Worm (Caenorhabditis elegans) whole organism, L2 larva: Measurements from ENCODE around the gene F13A2.2.

Experiments used
- C34F6.9 ChIP-seq: fragments of 150-350 bp; optimal IDR thresholded peaks from 2 replicates; lab custom pipeline; 2014; ENCODE audit warnings: missing biosample characterization, missing genetic modification characterization
- F13H6.1 ChIP-seq: sonication (generic microtip); optimal IDR thresholded peaks from 2 replicates; lab custom pipeline; 2016; ENCODE audit warnings: missing genetic modification characterization, missing compliant biosample characterization
- R02D3.7 ChIP-seq: fragments of 150-350 bp; optimal IDR thresholded peaks from 2 replicates; lab custom pipeline; 2014; ENCODE audit warnings: missing biosample characterization, missing genetic modification characterization
- Y55F3AM.14 ChIP-seq: fragments of 200-800 bp; sonication (Bioruptor generic); optimal IDR thresholded peaks from 2 replicates; lab custom pipeline; 2018; ENCODE audit warnings: mild to moderate bottlenecking, missing genetic modification characterization, missing compliant biosample characterization
- alr-1 ChIP-seq: fragments of 150-350 bp; optimal IDR thresholded peaks from 2 replicates; lab custom pipeline; 2014; ENCODE audit warnings: missing biosample characterization, missing genetic modification characterization
- aly-2 ChIP-seq: fragments of 150-350 bp; optimal IDR thresholded peaks from 2 replicates; lab custom pipeline; 2014; ENCODE audit warnings: missing biosample characterization, missing genetic modification characterization
- ama-1 ChIP-seq: fragments of 150-350 bp; optimal IDR thresholded peaks from 2 replicates; lab custom pipeline; 2018; ENCODE audit warnings: inconsistent platforms
- blmp-1 ChIP-seq: sonication (generic microtip); optimal IDR thresholded peaks from 2 replicates; lab custom pipeline; 2017; ENCODE audit warnings: missing genetic modification characterization, mild to moderate bottlenecking, missing compliant biosample characterization, antibody characterized with exemption, moderate library complexity; ENCODE audit not compliant: insufficient read depth
- ceh-16 ChIP-seq: fragments of 150-350 bp; optimal IDR thresholded peaks from 2 replicates; lab custom pipeline; 2014; ENCODE audit warnings: missing biosample characterization, missing genetic modification characterization
- crh-2 ChIP-seq: sonication (generic microtip); optimal IDR thresholded peaks from 2 replicates; lab custom pipeline; 2017; ENCODE audit warnings: missing biosample characterization, missing genetic modification characterization
- dmd-4 ChIP-seq: sonication (generic microtip); optimal IDR thresholded peaks from 2 replicates; lab custom pipeline; 2017; ENCODE audit warnings: missing biosample characterization, missing genetic modification characterization
- egl-27 ChIP-seq: sonication (generic microtip); optimal IDR thresholded peaks from 3 replicates; lab custom pipeline; 2017; ENCODE audit warnings: missing biosample characterization, missing genetic modification reagents, missing genetic modification characterization
- elt-1 ChIP-seq: fragments of 150-350 bp; optimal IDR thresholded peaks from 2 replicates; lab custom pipeline; 2014; ENCODE audit warnings: missing biosample characterization, missing genetic modification characterization
- elt-3 ChIP-seq: sonication (generic microtip); optimal IDR thresholded peaks from 2 replicates; lab custom pipeline; 2017; ENCODE audit warnings: missing biosample characterization, missing genetic modification characterization
- fos-1 ChIP-seq: fragments of 150-350 bp; optimal IDR thresholded peaks from 2 replicates; lab custom pipeline; 2014; ENCODE audit warnings: missing biosample characterization, missing genetic modification characterization
- lin-11 ChIP-seq: fragments of 150-350 bp; sonication (generic microtip); optimal IDR thresholded peaks from 2 replicates; lab custom pipeline; 2014; ENCODE audit warnings: missing biosample characterization, missing genetic modification characterization, inconsistent platforms, mixed read lengths
- lin-13 ChIP-seq: fragments of 150-350 bp; optimal IDR thresholded peaks from 2 replicates; lab custom pipeline; 2014; ENCODE audit warnings: missing biosample characterization, missing genetic modification reagents, missing genetic modification characterization
- lin-39 ChIP-seq: fragments of 150-350 bp; optimal IDR thresholded peaks from 2 replicates; lab custom pipeline; 2014; ENCODE audit warnings: missing biosample characterization, missing genetic modification reagents, missing genetic modification characterization
- mab-5 ChIP-seq: fragments of 150-350 bp; optimal IDR thresholded peaks from 2 replicates; lab custom pipeline; 2014; ENCODE audit warnings: missing biosample characterization, missing genetic modification characterization
- mbf-1 ChIP-seq: sonication (generic microtip); optimal IDR thresholded peaks from 2 replicates; lab custom pipeline; 2017; ENCODE audit warnings: missing biosample characterization, missing genetic modification characterization
- nhr-10 ChIP-seq: sonication (generic microtip); optimal IDR thresholded peaks from 2 replicates; lab custom pipeline; 2017; ENCODE audit warnings: missing biosample characterization, missing genetic modification characterization
- nhr-12 ChIP-seq: fragments of 150-350 bp; optimal IDR thresholded peaks from 2 replicates; lab custom pipeline; 2014; ENCODE audit warnings: missing biosample characterization, missing genetic modification characterization
- nhr-129 ChIP-seq: fragments of 150-350 bp; optimal IDR thresholded peaks from 2 replicates; lab custom pipeline; 2014; ENCODE audit warnings: missing biosample characterization, missing genetic modification characterization
- nhr-23 ChIP-seq: fragments of 150-350 bp; optimal IDR thresholded peaks from 2 replicates; lab custom pipeline; 2014; ENCODE audit warnings: missing biosample characterization, missing genetic modification reagents, missing genetic modification characterization
- nhr-25 ChIP-seq: fragments of 150-350 bp; sonication (generic microtip); optimal IDR thresholded peaks from 3 replicates; lab custom pipeline; 2014; ENCODE audit warnings: missing biosample characterization, missing genetic modification characterization
- nhr-6 ChIP-seq: fragments of 150-350 bp; optimal IDR thresholded peaks from 2 replicates; lab custom pipeline; 2014; ENCODE audit warnings: missing biosample characterization, missing genetic modification characterization
- nhr-77 ChIP-seq: fragments of 150-350 bp; optimal IDR thresholded peaks from 2 replicates; lab custom pipeline; 2014; ENCODE audit warnings: missing biosample characterization, missing genetic modification characterization
- peb-1 ChIP-seq: fragments of 150-350 bp; optimal IDR thresholded peaks from 2 replicates; lab custom pipeline; 2014; ENCODE audit warnings: missing biosample characterization, missing genetic modification characterization
- sem-4 ChIP-seq: fragments of 150-350 bp; optimal IDR thresholded peaks from 2 replicates; lab custom pipeline; 2014; ENCODE audit warnings: missing biosample characterization, missing genetic modification reagents, missing genetic modification characterization
- unc-39 ChIP-seq: fragments of 150-350 bp; optimal IDR thresholded peaks from 2 replicates; lab custom pipeline; 2014; ENCODE audit warnings: missing biosample characterization, missing genetic modification characterization
- unc-55 ChIP-seq: fragments of 150-350 bp; sonication (generic microtip); optimal IDR thresholded peaks from 3 replicates; lab custom pipeline; 2014; ENCODE audit warnings: missing biosample characterization, missing genetic modification reagents, missing genetic modification characterization
- unc-62 ChIP-seq: fragments of 150-350 bp; optimal IDR thresholded peaks from 2 replicates; lab custom pipeline; 2014; ENCODE audit warnings: missing biosample characterization, missing genetic modification reagents, missing genetic modification characterization
- zag-1 ChIP-seq: fragments of 150-350 bp; optimal IDR thresholded peaks from 2 replicates; lab custom pipeline; 2014; ENCODE audit warnings: missing biosample characterization, missing genetic modification characterization
- ztf-1 ChIP-seq: fragments of 200-800 bp; sonication (Bioruptor generic); conservative IDR thresholded peaks from 2 replicates; pipeline ENCODE4 v1.3.6; 2022; ENCODE audit warnings: missing genetic modification characterization, missing compliant biosample characterization
- ztf-11 ChIP-seq: sonication (generic microtip); optimal IDR thresholded peaks from 2 replicates; lab custom pipeline; 2017; ENCODE audit warnings: missing biosample characterization, missing genetic modification characterization
- ztf-4 ChIP-seq: fragments of 150-350 bp; optimal IDR thresholded peaks from 2 replicates; lab custom pipeline; 2014; ENCODE audit warnings: missing biosample characterization, missing genetic modification characterization

The F13A2.2 gene

ce11 chrV:4377622-4378021 is 6.8 kb downstream of the F13A2.2 start, which contains the start of gene F32D1.8:
Gene F32D1.8 (minus strand): TSS chrV:4377722.
- no peak for TF ChIP-seq ama-1 (lab: Kevin White, UChicago)
- no peak for TF ChIP-seq ceh-16 (tag; lab: Kevin White, UChicago)
- no peak for TF ChIP-seq nhr-10 (tag; lab: Kevin White, UChicago)
- no peak for TF ChIP-seq nhr-77 (tag; lab: Kevin White, UChicago)
- no peak for TF ChIP-seq C34F6.9 (tag; lab: Kevin White, UChicago)

- no peak for TF ChIP-seq C34F6.9 (tag; lab: Kevin White, UChicago)
- no peak for TF ChIP-seq ama-1 (lab: Kevin White, UChicago)
- no peak for TF ChIP-seq nhr-12
- no peak for TF ChIP-seq Y55F3AM.14 (GFP tag; lab: Kevin White, UChicago)
- TF ChIP-seq aly-2 = no peak
- TF ChIP-seq nhr-6 (tag; lab: Kevin White, UChicago) = no peak
- TF ChIP-seq nhr-129 (tag; lab: Kevin White, UChicago) = no peak
- no peak for TF ChIP-seq blmp-1 (tag; lab: Kevin White, UChicago)
- TF ChIP-seq unc-55 = no peak
- no peak for TF ChIP-seq lin-11
- TF ChIP-seq unc-62 (GFP tag; lab: Kevin White, UChicago) = no peak
- no peak for TF ChIP-seq ztf-4 (tag; lab: Kevin White, UChicago)
- TF ChIP-seq zag-1 = no peak
- no peak for TF ChIP-seq dmd-4
- TF ChIP-seq ceh-16 (tag; lab: Kevin White, UChicago) = no peak
- no peak for TF ChIP-seq nhr-25 (tag; lab: Kevin White, UChicago)
- no peak for TF ChIP-seq unc-39
- TF ChIP-seq F13H6.1 (tag; lab: Kevin White, UChicago) = no peak
- TF ChIP-seq lin-13 (GFP tag; lab: Kevin White, UChicago) = no peak
- no peak for TF ChIP-seq fos-1
- TF ChIP-seq, all 48 proteins: peak for 0
Observed at ce11 chrV:4375807-4376564, 8.4 kb downstream of the F13A2.2 start, which contains the start of gene F32D1.7. Gene F32D1.7 (minus strand): TSS chrV:4376173.

ce11 chrV:4374625-4375024 is 9.8 kb downstream of the F13A2.2 start, which contains the start of gene neg-1:
Gene neg-1 (minus strand): TSS chrV:4374874.
- TF ChIP-seq unc-62 (GFP tag; lab: Kevin White, UChicago) = no peak
- TF ChIP-seq ztf-1 (GFP tag; lab: Robert Waterston, UW) = no peak
- TF ChIP-seq sem-4 (tag; lab: Kevin White, UChicago) = no peak
- TF ChIP-seq crh-2 (tag; lab: Kevin White, UChicago) = no peak
- TF ChIP-seq lin-39 (tag; lab: Kevin White, UChicago) = no peak
- no peak for TF ChIP-seq ztf-11 (tag; lab: Kevin White, UChicago)
- TF ChIP-seq aly-2 = no peak
- TF ChIP-seq egl-27 (tag; lab: Kevin White, UChicago) = no peak
- TF ChIP-seq unc-55 = no peak
- TF ChIP-seq peb-1 (tag; lab: Kevin White, UChicago) = no peak
- no peak for TF ChIP-seq nhr-25 (tag; lab: Kevin White, UChicago)
- no peak for TF ChIP-seq mab-5 (tag; lab: Kevin White, UChicago)
- no peak for TF ChIP-seq C34F6.9 (tag; lab: Kevin White, UChicago)
- TF ChIP-seq nhr-129 (tag; lab: Kevin White, UChicago) = no peak
- no peak for TF ChIP-seq elt-1 (tag; lab: Kevin White, UChicago)
- no peak for TF ChIP-seq nhr-23 (tag; lab: Kevin White, UChicago)
- no peak for TF ChIP-seq lin-11
- no peak for TF ChIP-seq alr-1 (tag; lab: Kevin White, UChicago)

ce11 chrV:4373656-4374055 is 10.7 kb downstream of the F13A2.2 start:
- TF ChIP-seq nhr-10 (tag; lab: Kevin White, UChicago) (no peak), nhr-129 (tag; lab: Kevin White, UChicago) (no peak), mab-5 (tag; lab: Kevin White, UChicago) (no peak)

- no peak for TF ChIP-seq alr-1 (tag; lab: Kevin White, UChicago)
- TF ChIP-seq lin-11 = no peak
- no peak for TF ChIP-seq peb-1 (tag; lab: Kevin White, UChicago)
- TF ChIP-seq elt-3 (tag; lab: Kevin White, UChicago) = no peak
- TF ChIP-seq ama-1 (lab: Kevin White, UChicago) = no peak
- no peak for TF ChIP-seq R02D3.7 (tag; lab: Kevin White, UChicago)
- no peak for TF ChIP-seq ceh-16 (tag; lab: Kevin White, UChicago)
- TF ChIP-seq crh-2 (tag; lab: Kevin White, UChicago) = no peak
- TF ChIP-seq fos-1 = no peak
- TF ChIP-seq lin-39 (tag; lab: Kevin White, UChicago) = no peak
- no peak for TF ChIP-seq nhr-23 (tag; lab: Kevin White, UChicago)
- no peak for TF ChIP-seq mbf-1 (tag; lab: Kevin White, UChicago)
- TF ChIP-seq F13H6.1 (tag; lab: Kevin White, UChicago) = no peak
Observed at ce11 chrV:4372986-4373385, 11.4 kb downstream of the F13A2.2 start.
